Fruit fly (Drosophila melanogaster) whole organism, adult: ENCODE results near the gene Ir7g.

Source experiments
- CG11617 ChIP-seq: fragments of 200-800 bp; sonication (Bioruptor generic); optimal IDR thresholded peaks from 2 replicates; lab custom pipeline; 2017; ENCODE audit warnings: mild to moderate bottlenecking, missing biosample characterization, missing genetic modification reagents, missing genetic modification characterization
- CG12768 ChIP-seq: fragments of 200-800 bp; sonication (Bioruptor generic); optimal IDR thresholded peaks from 2 replicates; lab custom pipeline; 2017; ENCODE audit warnings: missing biosample characterization, missing genetic modification characterization, mild to moderate bottlenecking, moderate library complexity, missing genetic modification reagents
- CG14711 ChIP-seq: fragments of 200-800 bp; sonication (Bioruptor generic); optimal IDR thresholded peaks from 2 replicates; lab custom pipeline; 2018; ENCODE audit warnings: missing biosample characterization, mild to moderate bottlenecking, missing genetic modification characterization, moderate library complexity
- CG1620 ChIP-seq: fragments of 200-800 bp; sonication (Bioruptor generic); optimal IDR thresholded peaks from 2 replicates; lab custom pipeline; 2016; ENCODE audit warnings: missing biosample characterization, missing genetic modification characterization
- CG33017 ChIP-seq: fragments of 200-800 bp; sonication (Bioruptor generic); optimal IDR thresholded peaks from 2 replicates; lab custom pipeline; 2018; ENCODE audit warnings: missing biosample characterization, mild to moderate bottlenecking, missing genetic modification characterization, moderate library complexity
- CG5204 ChIP-seq: fragments of 200-800 bp; sonication (Bioruptor generic); optimal IDR thresholded peaks from 2 replicates; lab custom pipeline; 2016; ENCODE audit warnings: missing biosample characterization, missing genetic modification characterization
- CG7045 ChIP-seq: fragments of 200-800 bp; sonication (Bioruptor generic); optimal IDR thresholded peaks from 2 replicates; lab custom pipeline; 2017; ENCODE audit warnings: missing biosample characterization, mild to moderate bottlenecking, missing genetic modification characterization
- CG7101 ChIP-seq: fragments of 200-800 bp; sonication (Bioruptor generic); optimal IDR thresholded peaks from 2 replicates; lab custom pipeline; 2018; ENCODE audit warnings: missing biosample characterization, mild to moderate bottlenecking, missing genetic modification characterization, moderate library complexity
- Clk ChIP-seq: fragments of 200-800 bp; sonication (Bioruptor generic); optimal IDR thresholded peaks from 2 replicates; lab custom pipeline; 2017; ENCODE audit warnings: missing biosample characterization, missing genetic modification characterization
- Crg-1 ChIP-seq: fragments of 200-800 bp; sonication (Bioruptor generic); optimal IDR thresholded peaks from 2 replicates; lab custom pipeline; 2016; ENCODE audit warnings: missing biosample characterization, missing genetic modification characterization
- Hr96 ChIP-seq: fragments of 200-800 bp; sonication (Bioruptor generic); optimal IDR thresholded peaks from 2 replicates; lab custom pipeline; 2016; ENCODE audit warnings: missing biosample characterization, missing genetic modification characterization
- Mnt ChIP-seq: fragments of 200-800 bp; sonication (Bioruptor generic); optimal IDR thresholded peaks from 2 replicates; lab custom pipeline; 2016; ENCODE audit warnings: missing biosample characterization, mild to moderate bottlenecking, missing genetic modification characterization
- bab1 ChIP-seq: fragments of 200-800 bp; sonication (Bioruptor generic); optimal IDR thresholded peaks from 3 replicates; lab custom pipeline; 2019; ENCODE audit warnings: missing biosample characterization, mild to moderate bottlenecking, missing genetic modification characterization, moderate library complexity
- cic ChIP-seq: fragments of 200-800 bp; sonication (Bioruptor generic); optimal IDR thresholded peaks from 2 replicates; lab custom pipeline; 2017; ENCODE audit warnings: missing biosample characterization, mild to moderate bottlenecking, missing genetic modification characterization, moderate library complexity
- cnc ChIP-seq, 2 experiments: fragments of >200 bp; optimal IDR thresholded peaks; 2 replicates each; lab custom pipeline; 2017
- kay ChIP-seq: fragments of 200-800 bp; sonication (Bioruptor generic); peaks from one replicate; lab custom pipeline; 2016; ENCODE audit warnings: missing biosample characterization, missing genetic modification characterization, borderline replicate concordance
- ovo ChIP-seq: fragments of 200-800 bp; sonication (Bioruptor generic); optimal IDR thresholded peaks from 2 replicates; lab custom pipeline; 2016; ENCODE audit warnings: missing biosample characterization, missing genetic modification characterization
- pad ChIP-seq: fragments of 200-800 bp; sonication (Bioruptor generic); optimal IDR thresholded peaks from 3 replicates; lab custom pipeline; 2017; ENCODE audit warnings: missing biosample characterization, missing genetic modification characterization, mild to moderate bottlenecking, moderate library complexity, missing genetic modification reagents
- tj ChIP-seq: fragments of 200-800 bp; sonication (Bioruptor generic); optimal IDR thresholded peaks from 3 replicates; lab custom pipeline; 2017; ENCODE audit warnings: missing biosample characterization, mild to moderate bottlenecking, missing genetic modification characterization, moderate library complexity
- toe ChIP-seq: fragments of 200-800 bp; sonication (Bioruptor generic); optimal IDR thresholded peaks from 2 replicates; lab custom pipeline; 2016; ENCODE audit warnings: missing biosample characterization, missing genetic modification characterization

The Ir7g gene

DNA sequence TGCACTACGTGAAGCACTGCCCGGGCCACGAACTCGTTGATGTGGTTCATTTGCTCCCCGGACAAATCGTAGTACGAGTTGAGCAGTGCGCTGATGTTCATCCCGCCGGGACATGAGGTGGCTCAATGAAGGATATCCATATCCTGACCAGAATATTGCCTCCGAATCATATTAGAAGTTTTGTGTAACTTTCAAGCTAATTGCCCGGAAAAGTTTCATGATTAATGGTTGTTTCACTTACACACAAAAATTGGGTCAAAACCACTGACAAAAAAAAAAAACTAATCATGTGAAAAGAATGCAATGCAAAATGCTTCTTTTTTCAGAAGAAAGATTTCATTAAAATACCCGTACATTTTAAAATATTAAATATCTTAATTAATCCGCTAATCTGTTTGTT, 2.9 kb upstream of the Ir7g start, which contains the start of gene Ir7e:
TSS of gene Ir7e (minus strand) at position 101 of the 400 bp plus-strand sequence.
- TF ChIP-seq CG11617 (GFP tag; lab: Kevin White, UChicago) = no peak
- no peak for TF ChIP-seq Mnt (GFP tag; lab: Kevin White, UChicago)
- TF ChIP-seq pad (GFP tag; lab: Kevin White, UChicago) = no peak
- TF ChIP-seq CG12768 (GFP tag; lab: Kevin White, UChicago) = no peak
- no peak for TF ChIP-seq CG7045 (GFP tag; lab: Kevin White, UChicago)
- TF ChIP-seq CG1620 (GFP tag; lab: Kevin White, UChicago) = no peak
- no peak for TF ChIP-seq Crg-1
- TF ChIP-seq CG5204 (GFP tag; lab: Kevin White, UChicago) = no peak
- no peak for TF ChIP-seq cic (GFP tag; lab: Kevin White, UChicago)
- TF ChIP-seq CG33017 (tag; lab: Kevin White, UChicago) = no peak
- TF ChIP-seq ovo (GFP tag; lab: Kevin White, UChicago) = no peak
- no peak for TF ChIP-seq tj (GFP tag; lab: Kevin White, UChicago)
- no peak for TF ChIP-seq CG14711
- no peak for TF ChIP-seq kay (GFP tag; lab: Kevin White, UChicago)
- TF ChIP-seq Hr96 = no peak
- no peak for TF ChIP-seq CG7101 (tag; lab: Kevin White, UChicago)
- TF ChIP-seq cnc (optimal IDR thresholded peaks at IDR 0.05; lab: Kevin White, UChicago) = no peak
- no peak for TF ChIP-seq toe
- no peak for TF ChIP-seq bab1 (GFP tag; lab: Kevin White, UChicago)

DNA sequence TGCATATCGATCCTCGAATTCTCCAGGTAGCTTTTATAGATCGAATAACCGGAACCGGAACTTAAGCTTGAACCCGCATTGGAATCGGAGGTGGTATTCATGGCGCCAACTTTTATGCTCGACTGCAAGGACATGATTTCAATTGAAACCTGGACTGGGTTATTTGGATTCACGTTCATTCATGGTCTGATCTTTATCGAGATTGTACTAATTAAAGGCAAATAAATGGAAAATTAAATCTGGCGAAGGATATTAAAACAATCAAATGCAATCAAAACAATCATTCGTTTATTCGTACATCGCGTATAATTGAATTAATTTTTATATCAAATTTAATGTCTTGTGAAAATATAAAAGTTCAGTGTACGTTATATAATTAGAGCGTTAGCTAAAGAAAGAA, 534 bp upstream of the Ir7g start, which contains the start of gene Ir7f:
TSS of gene Ir7f (minus strand) at position 101 of the 400 bp plus-strand sequence.
- TF ChIP-seq tj (GFP tag; lab: Kevin White, UChicago) (no peak), CG12768 (GFP tag; lab: Kevin White, UChicago) (no peak), Mnt (GFP tag; lab: Kevin White, UChicago) (no peak), CG33017 (tag; lab: Kevin White, UChicago) (no peak)

DNA sequence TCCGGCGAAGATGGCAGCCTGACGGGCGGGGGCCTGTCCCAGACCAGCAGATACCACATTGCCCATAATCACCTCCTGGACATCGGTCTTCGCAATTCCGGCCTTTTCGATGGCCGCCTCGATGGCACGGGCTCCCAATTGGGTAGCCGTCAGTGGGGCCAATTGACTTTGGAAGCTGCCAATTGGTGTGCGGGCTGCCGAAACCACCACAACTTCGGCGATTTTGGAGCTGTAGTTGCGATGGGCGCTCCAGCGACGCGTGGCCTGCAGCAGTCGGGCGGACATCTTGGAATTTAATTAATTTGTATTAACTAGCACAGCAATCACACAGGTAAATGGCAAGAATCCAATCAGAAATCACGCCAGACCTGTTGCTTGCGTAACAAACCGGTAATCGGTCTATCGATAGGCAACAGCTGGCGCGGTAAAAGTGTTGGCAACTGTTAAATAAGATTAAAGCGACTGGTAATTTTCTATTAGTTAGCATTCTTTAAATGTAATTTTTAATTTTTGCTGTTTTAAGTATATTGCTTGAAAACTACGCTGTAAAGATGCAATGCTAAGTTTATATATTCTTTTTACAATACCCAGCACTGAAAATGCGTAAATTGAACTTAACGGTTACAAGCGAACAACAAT, 4.0 kb downstream of the Ir7g start, which contains the start of gene Acat1:
TSS of gene Acat1 (minus strand) at position 400 of the 639 bp plus-strand sequence.
- TF ChIP-seq cnc (optimal IDR thresholded peaks at IDR 0.05; lab: Kevin White, UChicago) (no peak), CG7101 (tag; lab: Kevin White, UChicago) (peak; percentile 84), CG11617 (GFP tag; lab: Kevin White, UChicago) (peak; percentile 69), kay (GFP tag; lab: Kevin White, UChicago) (no peak), cic (GFP tag; lab: Kevin White, UChicago) (peak; percentile 5), Clk (GFP tag; lab: Kevin White, UChicago) (no peak), Crg-1 (peak; percentile 73), CG7045 (GFP tag; lab: Kevin White, UChicago) (peak; percentile 38), Mnt (GFP tag; lab: Kevin White, UChicago) (peak; percentile 66), pad (GFP tag; lab: Kevin White, UChicago) (peak; percentile 63), CG33017 (tag; lab: Kevin White, UChicago) (peak; percentile 35), CG1620 (GFP tag; lab: Kevin White, UChicago) (peak; percentile 59), ovo (GFP tag; lab: Kevin White, UChicago) (peak; percentile 36), toe (peak; percentile 52), CG12768 (GFP tag; lab: Kevin White, UChicago) (peak; percentile 60), tj (GFP tag; lab: Kevin White, UChicago) (peak; percentile 32), CG14711 (peak; percentile 85), Hr96 (peak; percentile 66), CG5204 (GFP tag; lab: Kevin White, UChicago) (peak; percentile 44), bab1 (GFP tag; lab: Kevin White, UChicago) (peak; percentile 92)

DNA sequence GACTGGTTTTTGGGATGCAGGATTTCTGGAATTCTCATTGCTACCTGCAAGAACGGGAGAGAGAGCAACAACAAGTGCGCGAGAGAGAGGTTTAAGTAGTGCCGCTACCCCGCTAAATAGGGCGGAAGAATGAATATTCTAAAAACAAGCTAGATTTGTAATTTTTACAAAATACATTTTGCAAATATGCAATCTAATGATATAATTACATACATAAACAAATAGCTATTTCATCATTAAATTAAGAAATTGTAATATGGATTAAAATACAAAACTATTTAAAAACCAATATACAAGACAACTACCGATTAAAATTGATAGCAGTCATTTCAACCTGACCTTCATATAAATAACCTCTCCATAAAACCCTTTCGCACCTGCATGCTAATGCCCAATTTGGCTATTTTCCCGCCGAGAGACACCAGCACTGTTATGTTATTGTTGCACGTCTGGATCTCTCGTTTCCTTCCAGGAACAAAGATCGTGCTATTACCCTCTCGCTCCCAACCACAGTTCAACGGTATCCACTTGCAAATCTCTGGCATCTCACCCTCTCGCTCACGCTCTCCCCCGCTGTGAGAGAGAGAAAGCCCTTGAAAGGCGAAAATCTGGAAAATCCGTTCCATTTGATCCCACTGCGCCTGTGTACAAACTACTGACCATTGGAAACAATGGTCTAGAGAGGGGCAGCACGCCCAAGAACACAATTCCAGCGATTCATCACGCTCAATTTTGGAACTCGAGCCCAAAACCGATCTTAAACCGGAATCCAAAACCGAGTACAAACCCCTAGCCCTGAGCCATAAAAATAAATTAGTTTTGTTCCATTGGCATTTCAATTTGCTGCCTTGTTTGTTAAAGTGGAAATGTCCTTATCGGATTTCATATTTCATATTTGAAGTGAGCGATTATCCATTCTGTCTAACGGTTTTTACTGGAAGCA, 7.4 kb downstream of the Ir7g start, which contains the start of gene Nek2:
TSS of gene Nek2 (minus strand) at position 51 of the 943 bp plus-strand sequence.
- TF ChIP-seq toe (no peak), ovo (GFP tag; lab: Kevin White, UChicago) (peak; percentile 42), cic (GFP tag; lab: Kevin White, UChicago) (no peak), CG14711 (no peak), CG5204 (GFP tag; lab: Kevin White, UChicago) (no peak), CG1620 (GFP tag; lab: Kevin White, UChicago) (no peak), CG11617 (GFP tag; lab: Kevin White, UChicago) (no peak), CG33017 (tag; lab: Kevin White, UChicago) (no peak), tj (GFP tag; lab: Kevin White, UChicago) (no peak), CG7101 (tag; lab: Kevin White, UChicago) (no peak), CG12768 (GFP tag; lab: Kevin White, UChicago) (no peak), bab1 (GFP tag; lab: Kevin White, UChicago) (peak; percentile 34), Hr96 (no peak), kay (GFP tag; lab: Kevin White, UChicago) (no peak), cnc (optimal IDR thresholded peaks at IDR 0.05; lab: Kevin White, UChicago) (no peak), pad (GFP tag; lab: Kevin White, UChicago) (peak; percentile 93), CG7045 (GFP tag; lab: Kevin White, UChicago) (no peak)

DNA sequence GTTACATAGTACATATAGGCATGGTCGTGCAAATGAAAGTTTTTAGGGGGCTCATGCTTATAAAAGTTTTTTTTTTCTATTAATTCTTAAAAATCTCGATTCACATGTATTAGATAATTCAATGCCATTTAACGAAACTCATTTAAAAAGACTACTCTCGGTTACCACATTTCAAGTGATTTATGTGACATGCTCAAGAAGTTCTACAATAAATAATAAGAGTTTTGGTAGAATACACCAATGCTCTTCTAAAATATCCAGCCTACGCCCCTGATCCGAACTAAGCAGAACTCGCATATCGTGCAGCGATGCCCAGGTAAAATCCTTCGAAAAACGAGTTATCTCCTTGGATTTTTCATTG, 8.1 kb downstream of the Ir7g start:
- no peak for TF ChIP-seq CG33017 (tag; lab: Kevin White, UChicago)
- no peak for TF ChIP-seq tj (GFP tag; lab: Kevin White, UChicago)
- TF ChIP-seq Clk (GFP tag; lab: Kevin White, UChicago) = no peak
- no peak for TF ChIP-seq pad (GFP tag; lab: Kevin White, UChicago)
- no peak for TF ChIP-seq kay (GFP tag; lab: Kevin White, UChicago)
- peak; percentile 17 for TF ChIP-seq CG7101 (tag; lab: Kevin White, UChicago)
- TF ChIP-seq toe = no peak
- no peak for TF ChIP-seq cnc (optimal IDR thresholded peaks at IDR 0.05; lab: Kevin White, UChicago)
- TF ChIP-seq Crg-1 = no peak
- TF ChIP-seq bab1 (GFP tag; lab: Kevin White, UChicago) = peak; percentile 18
- TF ChIP-seq ovo (GFP tag; lab: Kevin White, UChicago) = no peak
- no peak for TF ChIP-seq CG14711
- TF ChIP-seq Hr96 = no peak
- no peak for TF ChIP-seq CG11617 (GFP tag; lab: Kevin White, UChicago)
- TF ChIP-seq cic (GFP tag; lab: Kevin White, UChicago) = no peak
- no peak for TF ChIP-seq CG7045 (GFP tag; lab: Kevin White, UChicago)
- TF ChIP-seq Mnt (GFP tag; lab: Kevin White, UChicago) = no peak
- no peak for TF ChIP-seq CG12768 (GFP tag; lab: Kevin White, UChicago)
- no peak for TF ChIP-seq CG5204 (GFP tag; lab: Kevin White, UChicago)
- peak; percentile 17 for TF ChIP-seq CG1620 (GFP tag; lab: Kevin White, UChicago)
